Worm (Caenorhabditis elegans) whole organism, L4 larva: ENCODE measurements around the gene Y4C6B.2.
A peak's percentile ranks its signal among the peaks of the same experiment; 100 is the strongest.

Source experiments
- F10B5.3 ChIP-seq: sonication (generic microtip); optimal IDR thresholded peaks from 2 replicates; lab custom pipeline; 2016; ENCODE audit warnings: mild to moderate bottlenecking, missing genetic modification characterization, missing compliant biosample characterization
- F37D6.2 ChIP-seq: sonication (generic microtip); optimal IDR thresholded peaks from 2 replicates; lab custom pipeline; 2016; ENCODE audit warnings: mild to moderate bottlenecking, missing genetic modification characterization, missing compliant biosample characterization
- T26A8.4 ChIP-seq: fragments of 200-800 bp; sonication (Bioruptor generic); IDR thresholded peaks from 2 replicates; pipeline ENCODE4 v1.3.6; 2022; ENCODE audit warnings: missing genetic modification characterization, missing compliant biosample characterization
- Y48G9A.11 ChIP-seq: fragments of 200-800 bp; sonication (Bioruptor generic); IDR thresholded peaks from 2 replicates; pipeline ENCODE4 v1.3.6; 2022; ENCODE audit warnings: missing genetic modification reagents, missing genetic modification characterization, missing compliant biosample characterization
- ZK337.2 ChIP-seq: fragments of 200-800 bp; sonication (Bioruptor generic); IDR thresholded peaks from 2 replicates; pipeline ENCODE4 v1.3.6; 2022; ENCODE audit warnings: missing genetic modification reagents, missing genetic modification characterization, missing compliant biosample characterization
- aly-2 ChIP-seq: sonication (generic microtip); optimal IDR thresholded peaks from 2 replicates; lab custom pipeline; 2018; ENCODE audit warnings: missing biosample characterization, missing genetic modification characterization
- ama-1 ChIP-seq: fragments of 150-350 bp; optimal IDR thresholded peaks from 2 replicates; lab custom pipeline; 2014; ENCODE audit warnings: inconsistent platforms, mixed read lengths
- ceh-28 ChIP-seq: fragments of 150-350 bp; optimal IDR thresholded peaks from 2 replicates; lab custom pipeline; 2014; ENCODE audit warnings: missing biosample characterization, missing genetic modification reagents, missing genetic modification characterization
- ceh-32 ChIP-seq: sonication (generic microtip); optimal IDR thresholded peaks from 2 replicates; lab custom pipeline; 2016; ENCODE audit warnings: mild to moderate bottlenecking, missing genetic modification characterization, missing compliant biosample characterization; ENCODE audit not compliant: poor library complexity
- ceh-82 ChIP-seq: sonication (generic microtip); optimal IDR thresholded peaks from 2 replicates; lab custom pipeline; 2017; ENCODE audit warnings: missing biosample characterization, missing genetic modification characterization
- ces-1 ChIP-seq: fragments of 150-350 bp; sonication (generic microtip); optimal IDR thresholded peaks from 4 replicates; lab custom pipeline; 2014; ENCODE audit warnings: missing biosample characterization, missing genetic modification reagents, missing genetic modification characterization
- cey-2 ChIP-seq: sonication (generic microtip); optimal IDR thresholded peaks from 3 replicates; lab custom pipeline; 2017; ENCODE audit warnings: missing genetic modification characterization, mild to moderate bottlenecking, missing compliant biosample characterization, antibody characterized with exemption, borderline replicate concordance; ENCODE audit not compliant: insufficient read depth
- dmd-6 ChIP-seq: fragments of 200-800 bp; sonication (Bioruptor generic); IDR thresholded peaks from 2 replicates; pipeline ENCODE4 v1.3.6; 2022; ENCODE audit warnings: missing genetic modification reagents, missing genetic modification characterization, missing compliant biosample characterization
- dpl-1 ChIP-seq: fragments of 150-350 bp; optimal IDR thresholded peaks from 2 replicates; lab custom pipeline; 2014; ENCODE audit warnings: missing biosample characterization, missing genetic modification reagents, missing genetic modification characterization
- duxl-1 ChIP-seq: sonication (generic microtip); optimal IDR thresholded peaks from 2 replicates; lab custom pipeline; 2016; ENCODE audit warnings: mild to moderate bottlenecking, missing genetic modification characterization, moderate library complexity, missing compliant biosample characterization; ENCODE audit not compliant: poor library complexity
- egl-43 ChIP-seq: fragments of 200-800 bp; sonication (Bioruptor generic); IDR thresholded peaks from 2 replicates; pipeline ENCODE4 v1.3.6; 2022; ENCODE audit warnings: missing genetic modification reagents, missing genetic modification characterization, missing compliant biosample characterization
- gei-8 ChIP-seq: fragments of 200-800 bp; sonication (Bioruptor generic); optimal IDR thresholded peaks from 2 replicates; lab custom pipeline; 2018; ENCODE audit warnings: mild to moderate bottlenecking, missing genetic modification characterization, missing compliant biosample characterization
- hlh-11 ChIP-seq: fragments of 200-800 bp; sonication (Bioruptor generic); optimal IDR thresholded peaks from 2 replicates; lab custom pipeline; 2018; ENCODE audit warnings: mild to moderate bottlenecking, missing genetic modification characterization, missing compliant biosample characterization
- hlh-30 ChIP-seq: sonication (generic microtip); optimal IDR thresholded peaks from 2 replicates; lab custom pipeline; 2017; ENCODE audit warnings: antibody characterized with exemption, mild to moderate bottlenecking, missing genetic modification characterization, missing compliant biosample characterization; ENCODE audit not compliant: insufficient read depth
- hmg-1.1 ChIP-seq: fragments of 200-800 bp; sonication (Bioruptor generic); IDR thresholded peaks from 2 replicates; pipeline ENCODE4 v1.3.6; 2022; ENCODE audit warnings: missing genetic modification reagents, missing genetic modification characterization, missing compliant biosample characterization
- lin-13 ChIP-seq: fragments of 150-350 bp; optimal IDR thresholded peaks from 2 replicates; lab custom pipeline; 2014; ENCODE audit warnings: missing biosample characterization, missing genetic modification reagents, missing genetic modification characterization
- lin-15B ChIP-seq: fragments of 150-350 bp; sonication (generic microtip); optimal IDR thresholded peaks from 3 replicates; lab custom pipeline; 2014; ENCODE audit warnings: missing biosample characterization, missing genetic modification characterization
- lsy-2 ChIP-seq, 2 experiments: fragments of 150-350 bp in 1 of 2; sonication (generic microtip) in 1 of 2; optimal IDR thresholded peaks; 2 replicates each; lab custom pipeline; 2014 to 2017; ENCODE audit warnings: missing biosample characterization in 2 of 2, missing genetic modification characterization in 2 of 2
- madf-9 ChIP-seq: fragments of 200-800 bp; sonication (Bioruptor generic); conservative IDR thresholded peaks from 2 replicates; pipeline ENCODE4 v1.3.6; 2022; ENCODE audit warnings: missing genetic modification reagents, missing genetic modification characterization, missing compliant biosample characterization
- mdl-1 ChIP-seq, 2 experiments: fragments of 150-350 bp in 1 of 2; sonication (generic microtip) in 1 of 2; optimal IDR thresholded peaks; 2 replicates each; lab custom pipeline; 2014 to 2017; ENCODE audit warnings: missing biosample characterization in 2 of 2, missing genetic modification characterization in 2 of 2
- mdt-29 ChIP-seq: fragments of 200-800 bp; sonication (Bioruptor generic); IDR thresholded peaks from 2 replicates; pipeline ENCODE4 v1.3.6; 2022; ENCODE audit warnings: missing genetic modification reagents, missing genetic modification characterization, missing compliant biosample characterization
- mes-2 ChIP-seq: sonication (generic microtip); optimal IDR thresholded peaks from 2 replicates; lab custom pipeline; 2016; ENCODE audit warnings: missing genotype, mild to moderate bottlenecking, missing genetic modification characterization, missing compliant biosample characterization; ENCODE audit not compliant: poor library complexity, severe bottlenecking
- mxl-3 ChIP-seq: fragments of 200-800 bp; sonication (Bioruptor generic); optimal IDR thresholded peaks from 2 replicates; lab custom pipeline; 2018; ENCODE audit warnings: mild to moderate bottlenecking, missing genetic modification characterization, missing compliant biosample characterization
- nhr-10 ChIP-seq: fragments of 150-350 bp; optimal IDR thresholded peaks from 2 replicates; lab custom pipeline; 2014; ENCODE audit warnings: missing biosample characterization, missing genetic modification characterization
- nhr-102 ChIP-seq: sonication (generic microtip); optimal IDR thresholded peaks from 2 replicates; lab custom pipeline; 2016; ENCODE audit warnings: mild to moderate bottlenecking, missing genetic modification characterization, moderate library complexity, missing compliant biosample characterization
- nhr-111 ChIP-seq: fragments of 200-800 bp; sonication (Bioruptor generic); optimal IDR thresholded peaks from 2 replicates; lab custom pipeline; 2018; ENCODE audit warnings: mild to moderate bottlenecking, missing genetic modification characterization, missing compliant biosample characterization
- nhr-237 ChIP-seq: sonication (generic microtip); optimal IDR thresholded peaks from 2 replicates; lab custom pipeline; 2017; ENCODE audit warnings: missing biosample characterization, missing genetic modification characterization
- nhr-25 ChIP-seq: sonication (generic microtip); optimal IDR thresholded peaks from 2 replicates; lab custom pipeline; 2017; ENCODE audit warnings: missing genetic modification characterization, mild to moderate bottlenecking, missing compliant biosample characterization, antibody characterized with exemption, moderate library complexity, borderline replicate concordance; ENCODE audit not compliant: insufficient read depth
- nhr-28 ChIP-seq: fragments of 150-350 bp; optimal IDR thresholded peaks from 2 replicates; lab custom pipeline; 2014; ENCODE audit warnings: missing biosample characterization, missing genetic modification characterization
- nhr-6 ChIP-seq: fragments of 150-350 bp; optimal IDR thresholded peaks from 2 replicates; lab custom pipeline; 2014; ENCODE audit warnings: missing biosample characterization, missing genetic modification characterization
- nhr-76 ChIP-seq: fragments of 150-350 bp; optimal IDR thresholded peaks from 2 replicates; lab custom pipeline; 2014; ENCODE audit warnings: missing biosample characterization, missing genetic modification characterization
- nhr-77 ChIP-seq: fragments of 150-350 bp; optimal IDR thresholded peaks from 2 replicates; lab custom pipeline; 2014; ENCODE audit warnings: missing biosample characterization, missing genetic modification characterization
- rbr-2 ChIP-seq: sonication (generic microtip); optimal IDR thresholded peaks from 2 replicates; lab custom pipeline; 2016; ENCODE audit warnings: missing genotype, missing genetic modification characterization, missing compliant biosample characterization
- snpc-1.2 ChIP-seq: fragments of 200-800 bp; sonication (Bioruptor generic); IDR thresholded peaks from 2 replicates; pipeline ENCODE4 v1.3.6; 2022; ENCODE audit warnings: missing genetic modification reagents, missing genetic modification characterization, missing compliant biosample characterization
- snpc-4 ChIP-seq: fragments of 150-350 bp; optimal IDR thresholded peaks from 2 replicates; lab custom pipeline; 2014; ENCODE audit warnings: missing biosample characterization, missing genetic modification characterization
- spr-1 ChIP-seq: sonication (generic microtip); optimal IDR thresholded peaks from 2 replicates; lab custom pipeline; 2016; ENCODE audit warnings: mild to moderate bottlenecking, missing genetic modification characterization, missing compliant biosample characterization
- tag-97 ChIP-seq: fragments of 200-800 bp; sonication (Bioruptor generic); IDR thresholded peaks from 2 replicates; pipeline ENCODE4 v1.3.6; 2022; ENCODE audit warnings: missing genetic modification characterization, missing compliant biosample characterization
- unc-39 ChIP-seq: sonication (generic microtip); optimal IDR thresholded peaks from 2 replicates; lab custom pipeline; 2017; ENCODE audit warnings: missing biosample characterization, missing genetic modification characterization
- unc-62 ChIP-seq, 3 experiments: fragments of 150-350 bp in 1 of 3; sonication (generic microtip); optimal IDR thresholded peaks in 2 of 3; peaks in 1 of 3; 1 replicate in 1 of 3; 2 replicates in 2 of 3; lab custom pipeline; 2014 to 2017; ENCODE audit warnings: missing biosample characterization in 3 of 3, missing genetic modification characterization in 3 of 3, missing genetic modification reagents in 3 of 3, missing genotype in 1 of 3
- zfp-3 ChIP-seq: fragments of 200-800 bp; sonication (Bioruptor generic); conservative IDR thresholded peaks from 2 replicates; pipeline ENCODE4 v1.3.6; 2022; ENCODE audit warnings: missing genetic modification reagents, missing genetic modification characterization, missing compliant biosample characterization
- zip-2 ChIP-seq: fragments of 150-350 bp; optimal IDR thresholded peaks from 2 replicates; lab custom pipeline; 2014; ENCODE audit warnings: missing biosample characterization, missing genetic modification characterization

Y4C6B.2 gene

ce11 chrIV:5364135-5364609, 24.8 kb downstream of the Y4C6B.2 start, which contains the start of the genes hda-6 and F41H10.4 (continued):
- TF ChIP-seq nhr-10 (no peak), unc-39 (tag; lab: Kevin White, UChicago) (no peak), hlh-11 (tag; lab: Kevin White, UChicago) (peak; percentile 72), snpc-4 (no peak), lin-13 (GFP tag; lab: Kevin White, UChicago) (peak; percentile 14), T26A8.4 (GFP tag; lab: Robert Waterston, UW) (peak; percentile 38; the same call in 1 of the 2 replicates), F37D6.2 (tag; lab: Kevin White, UChicago) (no peak), madf-9 (GFP tag; lab: Robert Waterston, UW) (0 out of 2 replicates have a peak, but pooled peaks have one; percentile 38), mdl-1 (tag; optimal IDR thresholded peaks at IDR 0.05; lab: Kevin White, UChicago) (peak in 1 of 2 experiments; percentile 36), unc-62 (GFP tag; optimal IDR thresholded peaks at IDR 0.05 in 1 of 2; lab: Kevin White, UChicago) (peak in 1 of 2 experiments; percentile 81), unc-62 (tag; optimal IDR thresholded peaks at IDR 0.05; lab: Kevin White, UChicago) (no peak), mdt-29 (GFP tag; lab: Robert Waterston, UW) (no peak), lsy-2 (tag; optimal IDR thresholded peaks at IDR 0.05; lab: Kevin White, UChicago) (peak in 1 of 2 experiments; percentile 91), spr-1 (tag; lab: Kevin White, UChicago) (peak; percentile 18), duxl-1 (tag; lab: Kevin White, UChicago) (peak; percentile 49), aly-2 (no peak), lin-15B (peak; percentile 41), dpl-1 (peak; percentile 89), hlh-30 (tag; lab: Kevin White, UChicago) (peak; percentile 96), nhr-28 (tag; lab: Kevin White, UChicago) (peak; percentile 20), nhr-6 (peak; percentile 66), mes-2 (tag; lab: Kevin White, UChicago) (peak; percentile 97), ceh-82 (tag; lab: Kevin White, UChicago) (no peak), mxl-3 (GFP tag; lab: Kevin White, UChicago) (peak; percentile 68), rbr-2 (tag; lab: Kevin White, UChicago) (peak; percentile 34), nhr-102 (tag; lab: Kevin White, UChicago) (peak; percentile 9), nhr-77 (tag; lab: Kevin White, UChicago) (no peak), ces-1 (GFP tag; lab: Kevin White, UChicago) (no peak), snpc-1.2 (GFP tag; lab: Robert Waterston, UW) (peak; percentile 67; the same call in 1 of the 2 replicates), dmd-6 (GFP tag; lab: Robert Waterston, UW) (peak; percentile 35), ZK337.2 (GFP tag; lab: Robert Waterston, UW) (peak; percentile 40; the same call in 1 of the 2 replicates)

ce11 chrIV:5366567-5366966, 27.2 kb downstream of the Y4C6B.2 start, which contains the start of gene sand-1:
Gene sand-1 (plus strand): TSS chrIV:5366867.
- TF ChIP-seq Y48G9A.11: no peak
- no peak for TF ChIP-seq gei-8 (GFP tag; lab: Kevin White, UChicago)
- no peak for TF ChIP-seq nhr-237 (tag; lab: Kevin White, UChicago)
- no peak for TF ChIP-seq hmg-1.1 (GFP tag; lab: Robert Waterston, UW)
- TF ChIP-seq ama-1 (lab: Kevin White, UChicago): peak; percentile 14
- TF ChIP-seq, all 104 proteins: peak for 1

ce11 chrIV:5367899-5368298, 28.5 kb downstream of the Y4C6B.2 start:
- TF ChIP-seq ceh-28 (tag; lab: Kevin White, UChicago) (no peak), nhr-25 (no peak), unc-39 (tag; lab: Kevin White, UChicago) (no peak), snpc-4 (no peak), lin-15B (no peak), tag-97 (GFP tag; lab: Robert Waterston, UW) (no peak), zfp-3 (GFP tag; lab: Robert Waterston, UW) (no peak), egl-43 (GFP tag; lab: Robert Waterston, UW) (no peak), F10B5.3 (tag; lab: Kevin White, UChicago) (no peak), cey-2 (tag; lab: Kevin White, UChicago) (no peak), mdl-1 (tag; optimal IDR thresholded peaks at IDR 0.05; lab: Kevin White, UChicago) (no peak), nhr-76 (tag; lab: Kevin White, UChicago) (no peak), zip-2 (tag; lab: Kevin White, UChicago) (no peak), nhr-111 (no peak), mes-2 (tag; lab: Kevin White, UChicago) (no peak), Y48G9A.11 (no peak), ceh-32 (tag; lab: Kevin White, UChicago) (no peak), nhr-6 (no peak)
